Worm (Caenorhabditis elegans) whole organism, young adult: ENCODE measurements around the gene smk-1.

Experiments used
- C17E4.6 ChIP-seq: fragments of 200-800 bp; sonication (Bioruptor generic); IDR thresholded peaks from 2 replicates; pipeline ENCODE4 v1.3.6; 2022; ENCODE audit warnings: missing genetic modification reagents, missing genetic modification characterization, missing compliant biosample characterization
- D2030.7 ChIP-seq: fragments of 200-800 bp; sonication (Bioruptor generic); IDR thresholded peaks from 2 replicates; pipeline ENCODE4 v1.3.6; 2022; ENCODE audit warnings: missing genetic modification reagents, missing genetic modification characterization, missing compliant biosample characterization
- F52B5.7 ChIP-seq: sonication (generic microtip); optimal IDR thresholded peaks from 2 replicates; lab custom pipeline; 2016; ENCODE audit warnings: mild to moderate bottlenecking, missing genetic modification characterization, missing compliant biosample characterization
- F57C9.4 ChIP-seq: sonication (generic microtip); optimal IDR thresholded peaks from 2 replicates; lab custom pipeline; 2017; ENCODE audit warnings: mild to moderate bottlenecking, missing genetic modification characterization, missing compliant biosample characterization
- K12H6.12 ChIP-seq: fragments of 200-800 bp; sonication (Bioruptor generic); optimal IDR thresholded peaks from 2 replicates; lab custom pipeline; 2018; ENCODE audit warnings: mild to moderate bottlenecking, missing genetic modification characterization, missing compliant biosample characterization
- T07F8.4 ChIP-seq: sonication (generic microtip); optimal IDR thresholded peaks from 2 replicates; lab custom pipeline; 2016; ENCODE audit warnings: mild to moderate bottlenecking, missing genetic modification characterization, moderate library complexity, missing compliant biosample characterization
- Y56A3A.18 ChIP-seq: fragments of 200-800 bp; sonication (Bioruptor generic); IDR thresholded peaks from 2 replicates; pipeline ENCODE4 v1.3.6; 2022; ENCODE audit warnings: missing genetic modification reagents, missing genetic modification characterization, missing compliant biosample characterization
- Y95B8A.8 ChIP-seq: fragments of 200-800 bp; sonication (Bioruptor generic); IDR thresholded peaks from 2 replicates; pipeline ENCODE4 v1.3.6; 2022; ENCODE audit warnings: missing genetic modification reagents, missing genetic modification characterization, missing compliant biosample characterization
- athp-1 ChIP-seq: sonication (generic microtip); optimal IDR thresholded peaks from 2 replicates; lab custom pipeline; 2017; ENCODE audit warnings: mild to moderate bottlenecking, missing genetic modification characterization, missing compliant biosample characterization
- attf-5 ChIP-seq: fragments of 200-800 bp; sonication (Bioruptor generic); optimal IDR thresholded peaks from 2 replicates; lab custom pipeline; 2018; ENCODE audit warnings: mild to moderate bottlenecking, missing genetic modification characterization, missing compliant biosample characterization
- attf-6 ChIP-seq: fragments of 200-800 bp; sonication (Bioruptor generic); IDR thresholded peaks from 2 replicates; pipeline ENCODE4 v1.3.6; 2022; ENCODE audit warnings: missing genetic modification reagents, missing genetic modification characterization, missing compliant biosample characterization
- bed-1 ChIP-seq: fragments of 200-800 bp; sonication (Bioruptor generic); IDR thresholded peaks from 2 replicates; pipeline ENCODE4 v1.3.6; 2022; ENCODE audit warnings: missing genetic modification reagents, missing genetic modification characterization, missing compliant biosample characterization
- bed-2 ChIP-seq: fragments of 200-800 bp; sonication (Bioruptor generic); IDR thresholded peaks from 2 replicates; pipeline ENCODE4 v1.3.6; 2022; ENCODE audit warnings: missing genetic modification reagents, missing genetic modification characterization, missing compliant biosample characterization
- cebp-1 ChIP-seq, 2 experiments: fragments of 200-800 bp in 1 of 2; sonication (Bioruptor generic) in 1 of 2; sonication (generic microtip) in 1 of 2; IDR thresholded peaks in 1 of 2; optimal IDR thresholded peaks in 1 of 2; 2 replicates each; pipeline versions ENCODE4 v1.3.6 to Lab custom; 2017 to 2022; ENCODE audit warnings: missing compliant biosample characterization in 2 of 2, missing genetic modification characterization in 2 of 2, mild to moderate bottlenecking in 1 of 2, missing genetic modification reagents in 1 of 2, moderate library complexity in 1 of 2
- ceh-58 ChIP-seq: fragments of 200-800 bp; sonication (Bioruptor generic); IDR thresholded peaks from 2 replicates; pipeline ENCODE4 v1.3.6; 2022; ENCODE audit warnings: missing genetic modification characterization, missing compliant biosample characterization
- egrh-3 ChIP-seq: fragments of 200-800 bp; sonication (Bioruptor generic); IDR thresholded peaks from 2 replicates; pipeline ENCODE4 v1.3.6; 2022; ENCODE audit warnings: missing genetic modification reagents, missing genetic modification characterization, missing compliant biosample characterization
- gei-17 ChIP-seq: fragments of 200-800 bp; sonication (Bioruptor generic); optimal IDR thresholded peaks from 2 replicates; lab custom pipeline; 2018; ENCODE audit warnings: mild to moderate bottlenecking, missing genetic modification characterization, missing compliant biosample characterization
- hlh-26 ChIP-seq: fragments of 200-800 bp; sonication (Bioruptor generic); conservative IDR thresholded peaks from 2 replicates; pipeline ENCODE4 v1.3.6; 2022; ENCODE audit warnings: missing genetic modification reagents, missing genetic modification characterization, missing compliant biosample characterization
- hmg-1.2 ChIP-seq: fragments of 200-800 bp; sonication (Bioruptor generic); IDR thresholded peaks from 2 replicates; pipeline ENCODE4 v1.3.6; 2022; ENCODE audit warnings: missing genetic modification reagents, missing genetic modification characterization, missing compliant biosample characterization
- hsf-1 ChIP-seq: fragments of 200-800 bp; sonication (Bioruptor generic); IDR thresholded peaks from 2 replicates; pipeline ENCODE4 v1.3.6; 2022; ENCODE audit warnings: missing genetic modification reagents, missing genetic modification characterization, missing compliant biosample characterization
- lin-26 ChIP-seq: fragments of 200-800 bp; sonication (Bioruptor generic); IDR thresholded peaks from 2 replicates; pipeline ENCODE4 v1.3.6; 2022; ENCODE audit warnings: missing genetic modification reagents, missing genetic modification characterization, missing compliant biosample characterization
- lin-35 ChIP-seq, 3 experiments: fragments of 150-350 bp in 2 of 3; sonication (generic microtip) in 1 of 3; optimal IDR thresholded peaks; 2 replicates each; lab custom pipeline; 2014 to 2018; ENCODE audit warnings: missing biosample characterization in 3 of 3, missing genetic modification characterization in 3 of 3, missing genetic modification reagents in 3 of 3
- lin-40 ChIP-seq: sonication (generic microtip); optimal IDR thresholded peaks from 2 replicates; lab custom pipeline; 2016; ENCODE audit warnings: missing genetic modification characterization, mild to moderate bottlenecking, missing compliant biosample characterization, missing genotype, missing genetic modification reagents
- mcd-1 ChIP-seq: fragments of 200-800 bp; sonication (Bioruptor generic); IDR thresholded peaks from 2 replicates; pipeline ENCODE4 v1.3.6; 2022; ENCODE audit warnings: missing genetic modification reagents, missing genetic modification characterization, missing compliant biosample characterization
- mes-4 ChIP-seq: sonication (generic microtip); optimal IDR thresholded peaks from 2 replicates; lab custom pipeline; 2016; ENCODE audit warnings: missing genotype, missing genetic modification characterization, missing compliant biosample characterization
- mxl-1 ChIP-seq: sonication (generic microtip); optimal IDR thresholded peaks from 2 replicates; lab custom pipeline; 2016; ENCODE audit warnings: missing genetic modification characterization, missing compliant biosample characterization
- nfya-2 ChIP-seq: fragments of 200-800 bp; sonication (Bioruptor generic); IDR thresholded peaks from 2 replicates; pipeline ENCODE4 v1.3.6; 2022; ENCODE audit warnings: missing genetic modification reagents, missing genetic modification characterization, missing compliant biosample characterization
- nhr-120 ChIP-seq: fragments of 200-800 bp; sonication (Bioruptor generic); IDR thresholded peaks from 2 replicates; pipeline ENCODE4 v1.3.6; 2022; ENCODE audit warnings: missing genetic modification characterization, missing compliant biosample characterization
- rec-8 ChIP-seq, 2 experiments: sonication (generic microtip); optimal IDR thresholded peaks; 2 replicates each; lab custom pipeline; 2016; ENCODE audit warnings: mild to moderate bottlenecking in 2 of 2, missing genetic modification characterization in 2 of 2, missing genetic modification reagents in 2 of 2, missing genotype in 2 of 2, missing biosample characterization in 1 of 2, missing compliant biosample characterization in 1 of 2, moderate library complexity in 1 of 2
- sdz-38 ChIP-seq: sonication (generic microtip); optimal IDR thresholded peaks from 2 replicates; lab custom pipeline; 2016; ENCODE audit warnings: missing genotype, missing genetic modification characterization, missing compliant biosample characterization
- sea-2 ChIP-seq: fragments of 200-800 bp; sonication (Bioruptor generic); IDR thresholded peaks from 2 replicates; pipeline ENCODE4 v1.3.6; 2022; ENCODE audit warnings: missing genetic modification characterization, missing compliant biosample characterization
- snpc-1.1 ChIP-seq: sonication (generic microtip); optimal IDR thresholded peaks from 2 replicates; lab custom pipeline; 2017; ENCODE audit warnings: missing genetic modification characterization, mild to moderate bottlenecking, missing compliant biosample characterization, antibody characterized with exemption, moderate library complexity, missing genotype, missing genetic modification reagents; ENCODE audit not compliant: insufficient read depth
- snpc-1.3 ChIP-seq: sonication (generic microtip); optimal IDR thresholded peaks from 2 replicates; lab custom pipeline; 2017; ENCODE audit warnings: missing genetic modification characterization, mild to moderate bottlenecking, missing compliant biosample characterization, antibody characterized with exemption, moderate library complexity, missing genotype, missing genetic modification reagents; ENCODE audit not compliant: insufficient read depth
- snpc-3.4 ChIP-seq: sonication (generic microtip); optimal IDR thresholded peaks from 2 replicates; lab custom pipeline; 2017; ENCODE audit warnings: missing genetic modification characterization, mild to moderate bottlenecking, missing compliant biosample characterization, antibody characterized with exemption, moderate library complexity, missing genotype, missing genetic modification reagents
- snpc-4 ChIP-seq, 5 experiments: fragments of 150-350 bp in 1 of 5; sonication (generic microtip) in 4 of 5; optimal IDR thresholded peaks; 2 replicates each; lab custom pipeline; 2014 to 2018; ENCODE audit warnings: missing genetic modification characterization in 5 of 5, missing biosample characterization in 3 of 5, antibody characterized with exemption in 2 of 5, mild to moderate bottlenecking in 2 of 5, missing compliant biosample characterization in 2 of 5, missing genotype in 2 of 5, moderate library complexity in 2 of 5, missing genetic modification reagents in 1 of 5
- tbp1 ChIP-seq: fragments of 200-800 bp; sonication (Bioruptor generic); optimal IDR thresholded peaks from 2 replicates; lab custom pipeline; 2018; ENCODE audit warnings: mild to moderate bottlenecking, missing genetic modification characterization, missing compliant biosample characterization
- unc-62 ChIP-seq: fragments of 150-350 bp; optimal IDR thresholded peaks from 2 replicates; lab custom pipeline; 2014; ENCODE audit warnings: missing biosample characterization, missing genetic modification reagents, missing genetic modification characterization
- xnd-1 ChIP-seq: sonication (generic microtip); optimal IDR thresholded peaks from 2 replicates; lab custom pipeline; 2016; ENCODE audit warnings: missing genotype, missing genetic modification reagents, missing genetic modification characterization, missing compliant biosample characterization
- zim-3 ChIP-seq: sonication (generic microtip); optimal IDR thresholded peaks from 2 replicates; lab custom pipeline; 2017; ENCODE audit warnings: mild to moderate bottlenecking, missing genetic modification characterization, moderate library complexity, missing compliant biosample characterization
- ztf-3 ChIP-seq: fragments of 200-800 bp; sonication (Bioruptor generic); optimal IDR thresholded peaks from 2 replicates; lab custom pipeline; 2018; ENCODE audit warnings: mild to moderate bottlenecking, missing genetic modification characterization, missing compliant biosample characterization
- ztf-6 ChIP-seq: fragments of 200-800 bp; sonication (Bioruptor generic); IDR thresholded peaks from 2 replicates; pipeline ENCODE4 v1.3.6; 2022; ENCODE audit warnings: missing genetic modification reagents, missing genetic modification characterization, missing compliant biosample characterization

Gene smk-1

ce11 chrV:8606099-8606696 lies 1.4 kb upstream of the smk-1 start, which contains the start of gene vps-60 (continued):
- TF ChIP-seq D2030.7 (peak; percentile 63), attf-5 (GFP tag; lab: Kevin White, UChicago) (peak; percentile 97), Y95B8A.8 (GFP tag; lab: Robert Waterston, UW) (peak; percentile 83), ceh-58 (no peak), snpc-1.1 (tag; lab: Kevin White, UChicago) (peak; percentile 45), lin-40 (tag; lab: Kevin White, UChicago) (peak; percentile 91), sdz-38 (no peak), egrh-3 (peak; percentile 59), mxl-1 (no peak), tbp1 (GFP tag; lab: Kevin White, UChicago) (peak; percentile 70), zim-3 (tag; lab: Kevin White, UChicago) (no peak), attf-6 (GFP tag; lab: Robert Waterston, UW) (no peak), mes-4 (tag; lab: Kevin White, UChicago) (no peak), lin-35 (GFP tag; optimal IDR thresholded peaks at IDR 0.05; lab: Kevin White, UChicago) (peak; percentile 8 to 77 (median 10)), lin-26 (GFP tag; lab: Robert Waterston, UW) (peak; percentile 55)

- TF ChIP-seq Y56A3A.18 (GFP tag; lab: Robert Waterston, UW): no peak
- no peak for TF ChIP-seq lin-26 (GFP tag; lab: Robert Waterston, UW)
- TF ChIP-seq hlh-26 (GFP tag; lab: Robert Waterston, UW): no peak
- TF ChIP-seq K12H6.12 (tag; lab: Kevin White, UChicago): no peak
- TF ChIP-seq cebp-1 (GFP tag; IDR thresholded peaks at IDR 0.05; lab: Robert Waterston, UW): no peak
- TF ChIP-seq cebp-1 (tag; optimal IDR thresholded peaks at IDR 0.05; lab: Kevin White, UChicago): no peak
- TF ChIP-seq snpc-1.3: no peak
- TF ChIP-seq, all 124 proteins: peak for 0
These were observed 883 bp downstream of the smk-1 start for ce11 chrV:8608483-8608882.

ce11 chrV:8609776-8610529 lies 2.4 kb downstream of the smk-1 start:
- TF ChIP-seq mes-4 (tag; lab: Kevin White, UChicago): no peak
- no peak for TF ChIP-seq bed-1 (GFP tag; lab: Robert Waterston, UW)
- TF ChIP-seq bed-2 (GFP tag; lab: Robert Waterston, UW): no peak
- TF ChIP-seq lin-35 (GFP tag; optimal IDR thresholded peaks at IDR 0.05; lab: Kevin White, UChicago): peak in 1 of 3 experiments; percentile 11
- TF ChIP-seq hsf-1: no peak
- TF ChIP-seq gei-17 (GFP tag; lab: Kevin White, UChicago): no peak
- no peak for TF ChIP-seq lin-40 (tag; lab: Kevin White, UChicago)
- no peak for TF ChIP-seq sea-2
- no peak for TF ChIP-seq T07F8.4 (tag; lab: Kevin White, UChicago)
- no peak for TF ChIP-seq K12H6.12 (tag; lab: Kevin White, UChicago)
- no peak for TF ChIP-seq mcd-1 (GFP tag; lab: Robert Waterston, UW)
- no peak for TF ChIP-seq athp-1 (tag; lab: Kevin White, UChicago)
- no peak for TF ChIP-seq ztf-6 (GFP tag; lab: Robert Waterston, UW)
- TF ChIP-seq zim-3 (tag; lab: Kevin White, UChicago): no peak
- no peak for TF ChIP-seq snpc-4 (GFP tag; optimal IDR thresholded peaks at IDR 0.05; lab: Kevin White, UChicago)
- TF ChIP-seq snpc-4 (tag; optimal IDR thresholded peaks at IDR 0.05; lab: Kevin White, UChicago): no peak
- 0 out of 2 replicates have a peak, but pooled peaks have one; percentile 5 for TF ChIP-seq hmg-1.2
- no peak for TF ChIP-seq nfya-2 (GFP tag; lab: Robert Waterston, UW)
- no peak for TF ChIP-seq xnd-1 (tag; lab: Kevin White, UChicago)
- TF ChIP-seq snpc-3.4: no peak
- TF ChIP-seq rec-8 (tag; optimal IDR thresholded peaks at IDR 0.05; lab: Kevin White, UChicago): no peak
- TF ChIP-seq nhr-120 (GFP tag; lab: Robert Waterston, UW): 0 out of 2 replicates have a peak, but pooled peaks have one; percentile 30
- peak; percentile 22 for TF ChIP-seq F52B5.7 (tag; lab: Kevin White, UChicago)
- TF ChIP-seq C17E4.6 (GFP tag; lab: Robert Waterston, UW): no peak
- no peak for TF ChIP-seq unc-62
- no peak for TF ChIP-seq ztf-3 (GFP tag; lab: Kevin White, UChicago)
- no peak for TF ChIP-seq F57C9.4 (tag; lab: Kevin White, UChicago)
